Worm (Caenorhabditis elegans) whole organism, L4 larva: ENCODE measurements around the gene srh-113.

Experiments
- ama-1 ChIP-seq: fragments of 150-350 bp; optimal IDR thresholded peaks from 2 replicates; lab custom pipeline; 2014; ENCODE audit warnings: inconsistent platforms, mixed read lengths
- egl-27 ChIP-seq: sonication (generic microtip); optimal IDR thresholded peaks from 3 replicates; lab custom pipeline; 2017; ENCODE audit warnings: missing biosample characterization, missing genetic modification reagents, missing genetic modification characterization
- mdl-1 ChIP-seq, 2 experiments: fragments of 150-350 bp in 1 of 2; sonication (generic microtip) in 1 of 2; optimal IDR thresholded peaks; 2 replicates each; lab custom pipeline; 2014 to 2017; ENCODE audit warnings: missing biosample characterization in 2 of 2, missing genetic modification characterization in 2 of 2
- nhr-10 ChIP-seq: fragments of 150-350 bp; optimal IDR thresholded peaks from 2 replicates; lab custom pipeline; 2014; ENCODE audit warnings: missing biosample characterization, missing genetic modification characterization
- skn-1 ChIP-seq: fragments of 150-350 bp; optimal IDR thresholded peaks from 2 replicates; lab custom pipeline; 2014; ENCODE audit warnings: missing biosample characterization, missing genetic modification characterization

ce11 chrV:17258868-17259267 is 46.0 kb downstream of the srh-113 start, which contains the start of gene fbxa-85:
- TF ChIP-seq nhr-10, result no peak
- TF ChIP-seq skn-1 (tag; lab: Kevin White, UChicago), result no peak
- TF ChIP-seq egl-27 (tag; lab: Kevin White, UChicago), result no peak
- no peak for TF ChIP-seq ama-1 (lab: Kevin White, UChicago)
- TF ChIP-seq mdl-1 (tag; optimal IDR thresholded peaks at IDR 0.05; lab: Kevin White, UChicago), result no peak
